ENCODE assay signal across 3 worm cellular contexts in genomic region chrII:7570820-7571219, ce11.
TF ChIP-seq lines count a peak whose summit lies in the region.

No protein-coding gene starts in this region.

TF ChIP-seq in whole organism, L1 larva, 84 proteins besides CTCF, POLR2A, EP300 and RAD21:
- peak; percentile 8 for TF ChIP-seq lin-14 (GFP tag; optimal IDR thresholded peaks at IDR 0.05; lab: Kevin White, UChicago)
- TF ChIP-seq tbx-2 (tag; optimal IDR thresholded peaks at IDR 0.05; lab: Kevin White, UChicago) = no peak
TF ChIP-seq in whole organism, L1 larva: peak in this region for 1.

TF ChIP-seq in whole organism, early embryonic, 17 proteins besides CTCF, POLR2A, EP300 and RAD21:
- peak; percentile 62 for TF ChIP-seq ceh-36 (tag; optimal IDR thresholded peaks at IDR 0.05; lab: Kevin White, UChicago)
- no peak for TF ChIP-seq ets-7 (tag; optimal IDR thresholded peaks at IDR 0.05; lab: Kevin White, UChicago)
- no peak for TF ChIP-seq tbx-37 (GFP tag; conservative IDR thresholded peaks at IDR 0.05; lab: Robert Waterston, UW)
- TF ChIP-seq flt-1 (GFP tag; IDR thresholded peaks at IDR 0.05; lab: Robert Waterston, UW) = no peak
- TF ChIP-seq sea-1 (GFP tag; conservative IDR thresholded peaks at IDR 0.05; lab: Robert Waterston, UW) = no peak
- TF ChIP-seq hmg-4 (GFP tag; optimal IDR thresholded peaks at IDR 0.05; lab: Kevin White, UChicago) = no peak

TF ChIP-seq in whole organism, mixed stage, embryonic, 35 proteins besides CTCF, POLR2A, EP300 and RAD21:
- TF ChIP-seq ztf-11 (tag; optimal IDR thresholded peaks at IDR 0.05; lab: Kevin White, UChicago) (no peak), bed-3 (GFP tag; optimal IDR thresholded peaks at IDR 0.05; lab: Kevin White, UChicago) (no peak), unc-62 (GFP tag; optimal IDR thresholded peaks at IDR 0.05; lab: Kevin White, UChicago) (no peak), drap-1 (GFP tag; optimal IDR thresholded peaks at IDR 0.05; lab: Kevin White, UChicago) (no peak), nhr-2 (tag; optimal IDR thresholded peaks at IDR 0.05; lab: Kevin White, UChicago) (peak; percentile 87)
